Worm (Caenorhabditis elegans): ENCODE results near the gene blos-4.

DNA sequence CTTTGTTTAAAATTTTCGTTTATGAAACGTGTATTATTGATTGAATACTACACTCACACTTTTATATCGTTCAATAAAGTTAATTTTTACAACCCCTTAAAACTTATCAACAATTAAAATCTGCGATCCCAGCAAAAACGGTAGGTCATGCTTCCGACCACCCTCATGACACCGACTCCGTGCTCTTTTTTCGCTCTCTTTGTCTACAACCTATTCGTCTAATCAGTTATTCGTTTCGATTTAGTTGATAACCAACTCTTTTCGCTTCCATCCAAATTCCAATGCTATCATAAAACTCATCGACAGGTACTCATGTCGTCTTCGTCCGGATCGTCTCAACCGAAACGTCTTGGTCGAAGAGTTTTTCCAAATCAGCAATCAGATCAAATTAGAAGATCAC lies 38.0 kb downstream of the blos-4 start, which contains the start of gene F13H8.1:
- TF ChIP-seq W03F9.2 (tag; optimal IDR thresholded peaks at IDR 0.05), result no peak
- no peak for TF ChIP-seq dao-5 (tag; optimal IDR thresholded peaks at IDR 0.05)
- TF ChIP-seq him-1 (tag; optimal IDR thresholded peaks at IDR 0.05), result no peak
